Fruit fly (Drosophila melanogaster) whole organism, embryonic: ENCODE measurements around the gene CG9550.
A peak's percentile ranks its signal among the peaks of the same experiment; 100 is the strongest.

ENCODE experiments used
- BEAF-32 ChIP-seq: fragments of 200-800 bp; sonication (Bioruptor generic); optimal IDR thresholded peaks from 3 replicates; lab custom pipeline; 2017; ENCODE audit warnings: missing biosample characterization, missing genetic modification characterization, mild to moderate bottlenecking, moderate library complexity, missing genetic modification reagents
- CG11085 ChIP-seq: fragments of 200-800 bp; sonication (Bioruptor generic); IDR thresholded peaks from 2 replicates; pipeline ENCODE4 v1.3.6; 2022; ENCODE audit warnings: missing biosample characterization, missing genetic modification characterization
- CG11247 ChIP-seq: fragments of 200-800 bp; sonication (Bioruptor generic); IDR thresholded peaks from 2 replicates; pipeline ENCODE4 v1.3.6; 2022; ENCODE audit warnings: missing biosample characterization, missing genetic modification characterization
- CG11695 ChIP-seq: fragments of 200-800 bp; sonication (Bioruptor generic); IDR thresholded peaks from 3 replicates; pipeline ENCODE4 v1.3.6; 2022; ENCODE audit warnings: missing biosample characterization, missing genetic modification characterization
- CG12155 ChIP-seq: fragments of 200-800 bp; sonication (Bioruptor generic); optimal IDR thresholded peaks from 3 replicates; lab custom pipeline; 2016; ENCODE audit warnings: missing biosample characterization, missing genetic modification characterization
- CG13775 ChIP-seq: fragments of 200-800 bp; sonication (Bioruptor generic); optimal IDR thresholded peaks from 3 replicates; lab custom pipeline; 2017; ENCODE audit warnings: missing biosample characterization, mild to moderate bottlenecking, missing genetic modification characterization
- CG14667 ChIP-seq: fragments of 200-800 bp; sonication (Bioruptor generic); IDR thresholded peaks from 2 replicates; pipeline ENCODE4 v1.3.6; 2022; ENCODE audit warnings: missing biosample characterization, missing genetic modification characterization
- CG1529 ChIP-seq: fragments of 200-800 bp; sonication (Bioruptor generic); optimal IDR thresholded peaks from 3 replicates; lab custom pipeline; 2018; ENCODE audit warnings: missing biosample characterization, missing genetic modification characterization
- CG15479 ChIP-seq: fragments of 200-800 bp; sonication (Bioruptor generic); optimal IDR thresholded peaks from 3 replicates; lab custom pipeline; 2019; ENCODE audit warnings: missing biosample characterization, mild to moderate bottlenecking, missing genetic modification characterization, moderate library complexity
- CG1647 ChIP-seq: fragments of 200-800 bp; sonication (Bioruptor generic); optimal IDR thresholded peaks from 3 replicates; lab custom pipeline; 2016; ENCODE audit warnings: missing biosample characterization, missing genetic modification characterization
- CG2120 ChIP-seq: fragments of 200-800 bp; sonication (Bioruptor generic); optimal IDR thresholded peaks from 3 replicates; lab custom pipeline; 2016; ENCODE audit warnings: missing biosample characterization, missing genetic modification characterization
- CG2199 ChIP-seq: fragments of 200-800 bp; sonication (Bioruptor generic); IDR thresholded peaks from 3 replicates; pipeline ENCODE4 v1.3.6; 2022; ENCODE audit warnings: missing biosample characterization, missing genetic modification characterization
- CG34224 ChIP-seq: fragments of 200-800 bp; sonication (Bioruptor generic); IDR thresholded peaks from 3 replicates; pipeline ENCODE4 v1.3.6; 2022; ENCODE audit warnings: missing biosample characterization, missing genetic modification characterization; ENCODE audit not compliant: partially characterized antibody
- CG4617 ChIP-seq: fragments of 200-800 bp; sonication (Bioruptor generic); optimal IDR thresholded peaks from 3 replicates; lab custom pipeline; 2016; ENCODE audit warnings: missing biosample characterization, missing genetic modification characterization, borderline replicate concordance
- CG6272 ChIP-seq: fragments of 200-800 bp; sonication (Bioruptor generic); IDR thresholded peaks from 2 replicates; pipeline ENCODE4 v1.3.6; 2022; ENCODE audit warnings: missing biosample characterization, missing genetic modification characterization
- CG6854 ChIP-seq: fragments of 200-800 bp; sonication (Bioruptor generic); optimal IDR thresholded peaks from 3 replicates; lab custom pipeline; 2017; ENCODE audit warnings: missing biosample characterization, mild to moderate bottlenecking, missing genetic modification characterization
- CG7839 ChIP-seq: fragments of 200-800 bp; sonication (Bioruptor generic); optimal IDR thresholded peaks from 3 replicates; lab custom pipeline; 2018; ENCODE audit warnings: missing biosample characterization, mild to moderate bottlenecking, missing genetic modification characterization, moderate library complexity
- D19B ChIP-seq: fragments of 200-800 bp; sonication (Bioruptor generic); optimal IDR thresholded peaks from 2 replicates; lab custom pipeline; 2017; ENCODE audit warnings: missing biosample characterization, mild to moderate bottlenecking, missing genetic modification characterization
- Dip2 ChIP-seq: fragments of 200-800 bp; sonication (Bioruptor generic); IDR thresholded peaks from 2 replicates; pipeline ENCODE4 v1.3.6; 2022; ENCODE audit warnings: missing biosample characterization, missing genetic modification characterization
- Dp ChIP-seq: fragments of 200-800 bp; sonication (Bioruptor generic); optimal IDR thresholded peaks from 2 replicates; lab custom pipeline; 2018; ENCODE audit warnings: missing biosample characterization, mild to moderate bottlenecking, missing genetic modification characterization, moderate library complexity
- H15 ChIP-seq: fragments of 200-800 bp; sonication (Bioruptor generic); IDR thresholded peaks from 3 replicates; pipeline ENCODE4 v1.3.6; 2022; ENCODE audit warnings: missing biosample characterization, missing genetic modification characterization
- Hmx ChIP-seq: fragments of 200-800 bp; sonication (Bioruptor generic); optimal IDR thresholded peaks from 2 replicates; lab custom pipeline; 2016; ENCODE audit warnings: missing biosample characterization, missing genetic modification characterization
- Lhr ChIP-seq: fragments of 200-800 bp; sonication (Bioruptor generic); optimal IDR thresholded peaks from 3 replicates; lab custom pipeline; 2017; ENCODE audit warnings: mild to moderate bottlenecking, missing biosample characterization, missing genetic modification reagents, missing genetic modification characterization
- MTF-1 ChIP-seq: fragments of 200-800 bp; sonication (Bioruptor generic); optimal IDR thresholded peaks from 2 replicates; lab custom pipeline; 2018; ENCODE audit warnings: missing biosample characterization, mild to moderate bottlenecking, missing genetic modification characterization, borderline replicate concordance
- NfI ChIP-seq: fragments of 200-800 bp; sonication (Bioruptor generic); optimal IDR thresholded peaks from 3 replicates; lab custom pipeline; 2018; ENCODE audit warnings: missing biosample characterization, mild to moderate bottlenecking, missing genetic modification characterization, moderate library complexity
- Rfx ChIP-seq: fragments of 200-800 bp; sonication (Bioruptor generic); IDR thresholded peaks from 2 replicates; pipeline ENCODE4 v1.3.6; 2022; ENCODE audit warnings: missing biosample characterization, missing genetic modification characterization
- Scr ChIP-seq: fragments of 200-800 bp; sonication (Bioruptor generic); IDR thresholded peaks from 2 replicates; pipeline ENCODE4 v1.3.6; 2022; ENCODE audit warnings: missing biosample characterization, missing genetic modification characterization; ENCODE audit not compliant: partially characterized antibody
- Six4 ChIP-seq: fragments of 200-800 bp; sonication (Bioruptor generic); optimal IDR thresholded peaks from 2 replicates; lab custom pipeline; 2016; ENCODE audit warnings: missing biosample characterization, missing genetic modification characterization
- Sry-β ChIP-seq: fragments of 200-800 bp; sonication (Bioruptor generic); optimal IDR thresholded peaks from 2 replicates; lab custom pipeline; 2018; ENCODE audit warnings: missing biosample characterization, mild to moderate bottlenecking, missing genetic modification characterization, moderate library complexity
- Usf ChIP-seq: fragments of 200-800 bp; sonication (Bioruptor generic); optimal IDR thresholded peaks from 2 replicates; lab custom pipeline; 2017; ENCODE audit warnings: missing genotype, missing biosample characterization, missing genetic modification characterization
- bowl ChIP-seq: fragments of 200-800 bp; sonication (Bioruptor generic); IDR thresholded peaks from 2 replicates; pipeline ENCODE4 v1.3.6; 2022; ENCODE audit warnings: missing biosample characterization, missing genetic modification characterization
- cwo ChIP-seq: fragments of 200-800 bp; sonication (Bioruptor generic); optimal IDR thresholded peaks from 3 replicates; lab custom pipeline; 2017; ENCODE audit warnings: missing biosample characterization, missing genetic modification characterization, mild to moderate bottlenecking, moderate library complexity, missing genetic modification reagents
- dysf ChIP-seq: fragments of 200-800 bp; sonication (Bioruptor generic); IDR thresholded peaks from 3 replicates; pipeline ENCODE4 v1.3.6; 2022; ENCODE audit warnings: missing biosample characterization, missing genetic modification characterization
- gt ChIP-seq: fragments of 200-800 bp; sonication (Bioruptor generic); IDR thresholded peaks from 2 replicates; pipeline ENCODE4 v1.3.6; 2022; ENCODE audit warnings: missing biosample characterization, missing genetic modification characterization
- h ChIP-seq: fragments of >200 bp; optimal IDR thresholded peaks from 2 replicates; lab custom pipeline; 2017
- hkb ChIP-seq, 2 experiments: fragments of 200-800 bp in 1 of 2; fragments of >200 bp in 1 of 2; sonication (Bioruptor generic) in 1 of 2; IDR thresholded peaks in 1 of 2; optimal IDR thresholded peaks in 1 of 2; 2 replicates each; pipeline versions ENCODE4 v1.3.6 to Lab custom; 2017 to 2022; ENCODE audit warnings: missing biosample characterization in 1 of 2, missing genetic modification characterization in 1 of 2
- hth ChIP-seq: fragments of >200 bp; optimal IDR thresholded peaks from 2 replicates; lab custom pipeline; 2017; ENCODE audit warnings: inconsistent platforms
- ind ChIP-seq: fragments of 200-800 bp; sonication (Bioruptor generic); optimal IDR thresholded peaks from 3 replicates; lab custom pipeline; 2016; ENCODE audit warnings: missing biosample characterization, missing genetic modification characterization
- kni ChIP-seq: fragments of 200-800 bp; sonication (Bioruptor generic); optimal IDR thresholded peaks from 3 replicates; lab custom pipeline; 2017; ENCODE audit warnings: mild to moderate bottlenecking, missing biosample characterization, missing genetic modification reagents, missing genetic modification characterization
- lilli ChIP-seq: fragments of 200-800 bp; sonication (Bioruptor generic); optimal IDR thresholded peaks from 3 replicates; lab custom pipeline; 2016; ENCODE audit warnings: missing biosample characterization, missing genetic modification characterization
- lmd ChIP-seq: fragments of 200-800 bp; sonication (Bioruptor generic); IDR thresholded peaks from 2 replicates; pipeline ENCODE4 v1.3.6; 2022; ENCODE audit warnings: missing biosample characterization, missing genetic modification characterization
- lola ChIP-seq, 3 experiments: fragments of >200 bp in 2 of 3; fragments of 200-800 bp in 1 of 3; sonication (Bioruptor generic) in 1 of 3; optimal IDR thresholded peaks; 2 replicates each; lab custom pipeline; 2017 to 2019; ENCODE audit warnings: missing biosample characterization in 3 of 3, missing genetic modification characterization in 3 of 3, mild to moderate bottlenecking in 1 of 3, moderate library complexity in 1 of 3
- p53 ChIP-seq: fragments of 200-800 bp; sonication (Bioruptor generic); optimal IDR thresholded peaks from 2 replicates; lab custom pipeline; 2016; ENCODE audit warnings: missing biosample characterization, missing genetic modification characterization
- pnt ChIP-seq: fragments of 200-800 bp; sonication (Bioruptor generic); optimal IDR thresholded peaks from 3 replicates; lab custom pipeline; 2016; ENCODE audit warnings: missing biosample characterization, missing genetic modification characterization
- pum ChIP-seq: fragments of 200-800 bp; sonication (Bioruptor generic); optimal IDR thresholded peaks from 2 replicates; lab custom pipeline; 2016; ENCODE audit warnings: missing biosample characterization, missing genetic modification characterization
- pzg ChIP-seq: fragments of 200-800 bp; sonication (Bioruptor generic); optimal IDR thresholded peaks from 3 replicates; lab custom pipeline; 2018; ENCODE audit warnings: missing biosample characterization, mild to moderate bottlenecking, missing genetic modification characterization, moderate library complexity
- slp2 ChIP-seq: fragments of 200-800 bp; sonication (Bioruptor generic); optimal IDR thresholded peaks from 2 replicates; lab custom pipeline; 2016; ENCODE audit warnings: missing biosample characterization, missing genetic modification characterization
- sna ChIP-seq: fragments of 200-800 bp; sonication (Bioruptor generic); IDR thresholded peaks from 2 replicates; pipeline ENCODE4 v1.3.6; 2022; ENCODE audit warnings: missing biosample characterization, missing genetic modification characterization; ENCODE audit not compliant: partially characterized antibody
- ssp ChIP-seq: fragments of 200-800 bp; sonication (Bioruptor generic); IDR thresholded peaks from 2 replicates; pipeline ENCODE4 v1.3.6; 2022; ENCODE audit warnings: missing biosample characterization, missing genetic modification characterization
- twi ChIP-seq: fragments of 200-800 bp; optimal IDR thresholded peaks from 2 replicates; lab custom pipeline; 2019; ENCODE audit warnings: missing biosample characterization, mild to moderate bottlenecking, missing genetic modification characterization, moderate library complexity
- yki ChIP-seq: fragments of >200 bp; optimal IDR thresholded peaks from 3 replicates; lab custom pipeline; 2018
- z ChIP-seq: fragments of 200-800 bp; sonication (Bioruptor generic); IDR thresholded peaks from 3 replicates; pipeline ENCODE4 v1.3.6; 2022; ENCODE audit warnings: missing biosample characterization, missing genetic modification characterization

The CG9550 gene

dm6 chr2L:6494405-6494816 is 2.4 kb upstream of the CG9550 start, which contains the start of gene CG9547 (continued):
- TF ChIP-seq CG2199 (GFP tag; lab: Robert Waterston, UW) (no peak), kni (no peak), CG11247 (GFP tag; lab: Robert Waterston, UW) (no peak), CG6272 (GFP tag; lab: Robert Waterston, UW) (no peak), Sry-β (GFP tag; lab: Kevin White, UChicago) (no peak), D19B (GFP tag; lab: Kevin White, UChicago) (no peak), CG12155 (GFP tag; lab: Kevin White, UChicago) (peak; percentile 84), Hmx (GFP tag; lab: Kevin White, UChicago) (no peak), lmd (no peak), hkb (optimal IDR thresholded peaks at IDR 0.05; lab: Kevin White, UChicago) (no peak), hkb (GFP tag; IDR thresholded peaks at IDR 0.05; lab: Robert Waterston, UW) (peak; percentile 32; the same call in 1 of the 2 replicates), Scr (GFP tag; lab: Robert Waterston, UW) (0 out of 2 replicates have a peak, but pooled peaks have one; percentile 16), ind (GFP tag; lab: Kevin White, UChicago) (no peak), Dp (no peak), CG1529 (no peak), z (no peak), slp2 (GFP tag; lab: Kevin White, UChicago) (no peak), yki (lab: Kevin White, UChicago) (no peak), lilli (GFP tag; lab: Kevin White, UChicago) (no peak), hth (lab: Kevin White, UChicago) (no peak), h (lab: Kevin White, UChicago) (no peak), bowl (GFP tag; lab: Robert Waterston, UW) (no peak), Usf (no peak), gt (GFP tag; lab: Robert Waterston, UW) (no peak), Dip2 (GFP tag; lab: Robert Waterston, UW) (no peak), NfI (GFP tag; lab: Kevin White, UChicago) (peak; percentile 20), twi (tag; lab: Kevin White, UChicago) (no peak), H15 (GFP tag; lab: Robert Waterston, UW) (no peak), p53 (GFP tag; lab: Kevin White, UChicago) (no peak), pum (GFP tag; lab: Kevin White, UChicago) (no peak), lola (GFP tag; optimal IDR thresholded peaks at IDR 0.05; lab: Kevin White, UChicago) (no peak), CG11085 (no peak), CG1647 (GFP tag; lab: Kevin White, UChicago) (no peak), Rfx (GFP tag; lab: Robert Waterston, UW) (no peak; the same call in 1 of the 2 replicates), CG2120 (no peak), CG34224 (GFP tag; lab: Robert Waterston, UW) (peak; percentile 45; the same call in 2 of the 3 replicates), CG15479 (no peak), pnt (GFP tag; lab: Kevin White, UChicago) (no peak), CG13775 (GFP tag; lab: Kevin White, UChicago) (no peak), CG4617 (GFP tag; lab: Kevin White, UChicago) (no peak), CG11695 (GFP tag; lab: Robert Waterston, UW) (no peak; the same call in 2 of the 3 replicates), ssp (GFP tag; lab: Robert Waterston, UW) (no peak), BEAF-32 (peak; percentile 11), CG14667 (GFP tag; lab: Robert Waterston, UW) (no peak), sna (no peak; the same call in 1 of the 2 replicates), MTF-1 (GFP tag; lab: Kevin White, UChicago) (peak; percentile 5), Six4 (no peak), CG6854 (GFP tag; lab: Kevin White, UChicago) (peak; percentile 38), dysf (GFP tag; lab: Robert Waterston, UW) (no peak), cwo (GFP tag; lab: Kevin White, UChicago) (peak; percentile 26), Lhr (GFP tag; lab: Kevin White, UChicago) (no peak), pzg (GFP tag; lab: Kevin White, UChicago) (no peak), CG7839 (tag; lab: Kevin White, UChicago) (no peak)
